Worm (Caenorhabditis elegans): Measurements from ENCODE around the gene C08B11.9.
A peak's percentile ranks its signal among the peaks of the same experiment; 100 is the strongest.

The C08B11.9 gene

ce11 chrII:8039416-8039815 lies 1.4 kb upstream of the C08B11.9 start, which contains the start of the genes ubh-4 and algn-6:
ubh-4 (minus strand) TSS chrII:8039597.
algn-6 (plus strand) TSS chrII:8039802.
- TF ChIP-seq flt-1 (GFP tag; IDR thresholded peaks at IDR 0.05): no peak

ce11 chrII:8037246-8037645 lies 723 bp downstream of the C08B11.9 start, which contains the start of gene arp-6:
arp-6 (minus strand) TSS chrII:8037346.
- TF ChIP-seq T22C8.4 (GFP tag; IDR thresholded peaks at IDR 0.05) (no peak), klf-2 (GFP tag; conservative IDR thresholded peaks at IDR 0.05) (no peak), ztf-29 (GFP tag; IDR thresholded peaks at IDR 0.05) (no peak), ref-1 (GFP tag; conservative IDR thresholded peaks at IDR 0.05) (no peak), flt-1 (GFP tag; IDR thresholded peaks at IDR 0.05) (no peak)

ce11 chrII:8035667-8036066 lies 2.3 kb downstream of the C08B11.9 start, which contains the start of gene sap-49:
sap-49 (minus strand) TSS chrII:8035767.
- TF ChIP-seq ref-1 (GFP tag; conservative IDR thresholded peaks at IDR 0.05): no peak
- no peak for TF ChIP-seq ztf-29 (GFP tag; IDR thresholded peaks at IDR 0.05)
- no peak for TF ChIP-seq flt-1 (GFP tag; IDR thresholded peaks at IDR 0.05)
- no peak for TF ChIP-seq cog-1 (tag; optimal IDR thresholded peaks at IDR 0.05)
- no peak for TF ChIP-seq ztf-23 (GFP tag; IDR thresholded peaks at IDR 0.05)
- TF ChIP-seq med-1 (GFP tag; optimal IDR thresholded peaks at IDR 0.05; ENCODE audit: insufficient read depth): no peak

- TF ChIP-seq T22C8.4 (GFP tag; IDR thresholded peaks at IDR 0.05): no peak
- TF ChIP-seq ztf-23 (GFP tag; IDR thresholded peaks at IDR 0.05): no peak
- TF ChIP-seq ztf-29 (GFP tag; IDR thresholded peaks at IDR 0.05): no peak
- TF ChIP-seq med-1 (GFP tag; optimal IDR thresholded peaks at IDR 0.05; ENCODE audit: insufficient read depth): no peak
These were observed 3.4 kb downstream of the C08B11.9 start for ce11 chrII:8034617-8035016.

- no peak for TF ChIP-seq cog-1 (tag; optimal IDR thresholded peaks at IDR 0.05)
- TF ChIP-seq flt-1 (GFP tag; IDR thresholded peaks at IDR 0.05): no peak
- no peak for TF ChIP-seq ztf-23 (GFP tag; IDR thresholded peaks at IDR 0.05)
- TF ChIP-seq ztf-29 (GFP tag; IDR thresholded peaks at IDR 0.05): no peak
- TF ChIP-seq klf-2 (GFP tag; conservative IDR thresholded peaks at IDR 0.05): no peak
- no peak for TF ChIP-seq med-1 (GFP tag; optimal IDR thresholded peaks at IDR 0.05; ENCODE audit: insufficient read depth)
- no peak for TF ChIP-seq ref-1 (GFP tag; conservative IDR thresholded peaks at IDR 0.05)
- no peak for TF ChIP-seq tab-1 (GFP tag; IDR thresholded peaks at IDR 0.05)
- no peak for TF ChIP-seq T22C8.4 (GFP tag; IDR thresholded peaks at IDR 0.05)
These were observed 4.0 kb downstream of the C08B11.9 start for ce11 chrII:8034008-8034407.

- TF ChIP-seq cog-1 (tag; optimal IDR thresholded peaks at IDR 0.05) (no peak), flt-1 (GFP tag; IDR thresholded peaks at IDR 0.05) (no peak), ztf-29 (GFP tag; IDR thresholded peaks at IDR 0.05) (no peak), ref-1 (GFP tag; conservative IDR thresholded peaks at IDR 0.05) (no peak)
These were observed 5.3 kb downstream of the C08B11.9 start, which contains the start of gene nrf-6 for ce11 chrII:8032657-8033056. nrf-6 (minus strand) TSS chrII:8032708.

- TF ChIP-seq tab-1 (GFP tag; IDR thresholded peaks at IDR 0.05) (no peak), klf-2 (GFP tag; conservative IDR thresholded peaks at IDR 0.05) (no peak)
These were observed 9.2 kb downstream of the C08B11.9 start for ce11 chrII:8028730-8029129.

ce11 chrII:8028246-8028694 lies 9.7 kb downstream of the C08B11.9 start:
- TF ChIP-seq klf-2 (GFP tag; conservative IDR thresholded peaks at IDR 0.05) (no peak), ref-1 (GFP tag; conservative IDR thresholded peaks at IDR 0.05) (no peak), ztf-29 (GFP tag; IDR thresholded peaks at IDR 0.05) (peak; percentile 60; the same call in 1 of the 2 replicates), med-1 (GFP tag; optimal IDR thresholded peaks at IDR 0.05; ENCODE audit: insufficient read depth) (no peak), T22C8.4 (GFP tag; IDR thresholded peaks at IDR 0.05) (peak; percentile 62), cog-1 (tag; optimal IDR thresholded peaks at IDR 0.05) (peak; percentile 77), flt-1 (GFP tag; IDR thresholded peaks at IDR 0.05) (peak; percentile 74; the same call in 1 of the 2 replicates), ztf-23 (GFP tag; IDR thresholded peaks at IDR 0.05) (peak; percentile 79), tab-1 (GFP tag; IDR thresholded peaks at IDR 0.05) (no peak)

ce11 chrII:8027663-8028062 lies 10.3 kb downstream of the C08B11.9 start, which contains the start of gene swsn-7:
swsn-7 (minus strand) TSS chrII:8027763.
- TF ChIP-seq ztf-23 (GFP tag; IDR thresholded peaks at IDR 0.05): no peak
- TF ChIP-seq cog-1 (tag; optimal IDR thresholded peaks at IDR 0.05): no peak
- TF ChIP-seq flt-1 (GFP tag; IDR thresholded peaks at IDR 0.05): no peak
- TF ChIP-seq klf-2 (GFP tag; conservative IDR thresholded peaks at IDR 0.05): no peak
- no peak for TF ChIP-seq T22C8.4 (GFP tag; IDR thresholded peaks at IDR 0.05)
- no peak for TF ChIP-seq ztf-29 (GFP tag; IDR thresholded peaks at IDR 0.05)
- TF ChIP-seq ref-1 (GFP tag; conservative IDR thresholded peaks at IDR 0.05): no peak
- no peak for TF ChIP-seq tab-1 (GFP tag; IDR thresholded peaks at IDR 0.05)
- TF ChIP-seq med-1 (GFP tag; optimal IDR thresholded peaks at IDR 0.05; ENCODE audit: insufficient read depth): no peak

- TF ChIP-seq cog-1 (tag; optimal IDR thresholded peaks at IDR 0.05) (no peak), ztf-29 (GFP tag; IDR thresholded peaks at IDR 0.05) (no peak), med-1 (GFP tag; optimal IDR thresholded peaks at IDR 0.05; ENCODE audit: insufficient read depth) (no peak)
These were observed 15.5 kb downstream of the C08B11.9 start, which contains the start of gene hda-2 for ce11 chrII:8022461-8022860. hda-2 (minus strand) TSS chrII:8022561.

ce11 chrII:8020580-8021044 lies 17.4 kb downstream of the C08B11.9 start:
- TF ChIP-seq klf-2 (GFP tag; conservative IDR thresholded peaks at IDR 0.05) (no peak), ref-1 (GFP tag; conservative IDR thresholded peaks at IDR 0.05) (no peak), cog-1 (tag; optimal IDR thresholded peaks at IDR 0.05) (no peak), ztf-29 (GFP tag; IDR thresholded peaks at IDR 0.05) (no peak), flt-1 (GFP tag; IDR thresholded peaks at IDR 0.05) (no peak), ztf-23 (GFP tag; IDR thresholded peaks at IDR 0.05) (no peak), med-1 (GFP tag; optimal IDR thresholded peaks at IDR 0.05; ENCODE audit: insufficient read depth) (no peak), tab-1 (GFP tag; IDR thresholded peaks at IDR 0.05) (no peak), T22C8.4 (GFP tag; IDR thresholded peaks at IDR 0.05) (no peak)
